Worm (Caenorhabditis elegans) whole organism, L4 larva: Measurements from ENCODE around the gene fbxa-54.

Source experiments
- F49E8.2 ChIP-seq: sonication (generic microtip); optimal IDR thresholded peaks from 2 replicates; lab custom pipeline; 2016; ENCODE audit warnings: missing compliant biosample characterization, mild to moderate bottlenecking, missing genetic modification characterization, borderline replicate concordance
- T20F7.1 ChIP-seq: fragments of 200-800 bp; sonication (Bioruptor generic); optimal IDR thresholded peaks from 2 replicates; lab custom pipeline; 2018; ENCODE audit warnings: mild to moderate bottlenecking, missing genetic modification characterization, missing compliant biosample characterization
- Y5F2A.4 ChIP-seq: fragments of 200-800 bp; sonication (Bioruptor generic); optimal IDR thresholded peaks from 2 replicates; lab custom pipeline; 2018; ENCODE audit warnings: mild to moderate bottlenecking, missing genetic modification characterization, missing compliant biosample characterization
- Y75B8A.6 ChIP-seq: fragments of 200-800 bp; sonication (Bioruptor generic); IDR thresholded peaks from 2 replicates; pipeline ENCODE4 v1.3.6; 2022; ENCODE audit warnings: missing genetic modification reagents, missing genetic modification characterization, missing compliant biosample characterization
- aha-1 ChIP-seq: fragments of 150-350 bp; peaks from one replicate; lab custom pipeline; 2014; ENCODE audit warnings: missing biosample characterization, missing genetic modification characterization
- aly-2 ChIP-seq: sonication (generic microtip); optimal IDR thresholded peaks from 2 replicates; lab custom pipeline; 2018; ENCODE audit warnings: missing biosample characterization, missing genetic modification characterization
- arid-1 ChIP-seq: fragments of 200-800 bp; sonication (Bioruptor generic); conservative IDR thresholded peaks from 2 replicates; pipeline ENCODE4 v1.3.6; 2022; ENCODE audit warnings: missing genetic modification reagents, missing genetic modification characterization, missing compliant biosample characterization
- ceh-28 ChIP-seq: fragments of 150-350 bp; optimal IDR thresholded peaks from 2 replicates; lab custom pipeline; 2014; ENCODE audit warnings: missing biosample characterization, missing genetic modification reagents, missing genetic modification characterization
- ceh-44 ChIP-seq: fragments of 200-800 bp; sonication (Bioruptor generic); IDR thresholded peaks from 2 replicates; pipeline ENCODE4 v1.3.6; 2022; ENCODE audit warnings: missing genetic modification reagents, missing genetic modification characterization, missing compliant biosample characterization
- ceh-82 ChIP-seq: sonication (generic microtip); optimal IDR thresholded peaks from 2 replicates; lab custom pipeline; 2017; ENCODE audit warnings: missing biosample characterization, missing genetic modification characterization
- ces-1 ChIP-seq: fragments of 150-350 bp; sonication (generic microtip); optimal IDR thresholded peaks from 4 replicates; lab custom pipeline; 2014; ENCODE audit warnings: missing biosample characterization, missing genetic modification reagents, missing genetic modification characterization
- ctbp-1 ChIP-seq: fragments of 200-800 bp; sonication (Bioruptor generic); IDR thresholded peaks from 2 replicates; pipeline ENCODE4 v1.3.6; 2022; ENCODE audit warnings: missing genetic modification reagents, missing genetic modification characterization, missing compliant biosample characterization
- daf-16 ChIP-seq, 3 experiments: sonication (generic microtip); optimal IDR thresholded peaks; 2 replicates each; lab custom pipeline; 2016 to 2017; ENCODE audit warnings: missing genetic modification characterization in 3 of 3, missing genetic modification reagents in 3 of 3, mild to moderate bottlenecking in 2 of 3, missing compliant biosample characterization in 2 of 3, missing biosample characterization in 1 of 3, moderate library complexity in 1 of 3
- daf-19 ChIP-seq: fragments of 200-800 bp; sonication (Bioruptor generic); conservative IDR thresholded peaks from 2 replicates; pipeline ENCODE4 v1.3.6; 2022; ENCODE audit warnings: missing genetic modification characterization, missing compliant biosample characterization
- dmd-9 ChIP-seq: fragments of 200-800 bp; sonication (Bioruptor generic); IDR thresholded peaks from 2 replicates; pipeline ENCODE4 v1.3.6; 2022; ENCODE audit warnings: missing genetic modification reagents, missing genetic modification characterization, missing compliant biosample characterization
- egl-43 ChIP-seq: fragments of 200-800 bp; sonication (Bioruptor generic); IDR thresholded peaks from 2 replicates; pipeline ENCODE4 v1.3.6; 2022; ENCODE audit warnings: missing genetic modification reagents, missing genetic modification characterization, missing compliant biosample characterization
- fkh-10 ChIP-seq: fragments of 150-350 bp; optimal IDR thresholded peaks from 2 replicates; lab custom pipeline; 2014; ENCODE audit warnings: missing biosample characterization, missing genetic modification reagents, missing genetic modification characterization
- gei-8 ChIP-seq: fragments of 200-800 bp; sonication (Bioruptor generic); optimal IDR thresholded peaks from 2 replicates; lab custom pipeline; 2018; ENCODE audit warnings: mild to moderate bottlenecking, missing genetic modification characterization, missing compliant biosample characterization
- hmg-1.1 ChIP-seq: fragments of 200-800 bp; sonication (Bioruptor generic); IDR thresholded peaks from 2 replicates; pipeline ENCODE4 v1.3.6; 2022; ENCODE audit warnings: missing genetic modification reagents, missing genetic modification characterization, missing compliant biosample characterization
- lin-1 ChIP-seq: fragments of 200-800 bp; sonication (Bioruptor generic); IDR thresholded peaks from 2 replicates; pipeline ENCODE4 v1.3.6; 2022; ENCODE audit warnings: missing genetic modification reagents, missing genetic modification characterization, missing compliant biosample characterization
- lin-13 ChIP-seq: fragments of 150-350 bp; optimal IDR thresholded peaks from 2 replicates; lab custom pipeline; 2014; ENCODE audit warnings: missing biosample characterization, missing genetic modification reagents, missing genetic modification characterization
- lin-38 ChIP-seq: fragments of 200-800 bp; sonication (Bioruptor generic); IDR thresholded peaks from 2 replicates; pipeline ENCODE4 v1.3.6; 2022; ENCODE audit warnings: missing genetic modification reagents, missing genetic modification characterization, missing compliant biosample characterization
- lin-39 ChIP-seq: fragments of 150-350 bp; optimal IDR thresholded peaks from 2 replicates; lab custom pipeline; 2014; ENCODE audit warnings: missing biosample characterization, missing genetic modification reagents, missing genetic modification characterization
- lsy-2 ChIP-seq, 2 experiments: fragments of 150-350 bp in 1 of 2; sonication (generic microtip) in 1 of 2; optimal IDR thresholded peaks; 2 replicates each; lab custom pipeline; 2014 to 2017; ENCODE audit warnings: missing biosample characterization in 2 of 2, missing genetic modification characterization in 2 of 2
- mep-1 ChIP-seq: fragments of 150-350 bp; sonication (generic microtip); optimal IDR thresholded peaks from 3 replicates; lab custom pipeline; 2014; ENCODE audit warnings: missing biosample characterization, missing genetic modification characterization
- mxl-2 ChIP-seq: fragments of 200-800 bp; sonication (Bioruptor generic); conservative IDR thresholded peaks from 2 replicates; pipeline ENCODE4 v1.3.6; 2022; ENCODE audit warnings: missing genetic modification reagents, missing genetic modification characterization, missing compliant biosample characterization
- nhr-10 ChIP-seq: fragments of 150-350 bp; optimal IDR thresholded peaks from 2 replicates; lab custom pipeline; 2014; ENCODE audit warnings: missing biosample characterization, missing genetic modification characterization
- nhr-11 ChIP-seq: fragments of 150-350 bp; optimal IDR thresholded peaks from 2 replicates; lab custom pipeline; 2014; ENCODE audit warnings: missing biosample characterization, missing genetic modification characterization
- rbr-2 ChIP-seq: sonication (generic microtip); optimal IDR thresholded peaks from 2 replicates; lab custom pipeline; 2016; ENCODE audit warnings: missing genotype, missing genetic modification characterization, missing compliant biosample characterization
- tag-97 ChIP-seq: fragments of 200-800 bp; sonication (Bioruptor generic); IDR thresholded peaks from 2 replicates; pipeline ENCODE4 v1.3.6; 2022; ENCODE audit warnings: missing genetic modification characterization, missing compliant biosample characterization
- tra-1 ChIP-seq: fragments of 200-800 bp; sonication (Bioruptor generic); IDR thresholded peaks from 2 replicates; pipeline ENCODE4 v1.3.6; 2022; ENCODE audit warnings: missing genetic modification reagents, missing genetic modification characterization, missing compliant biosample characterization
- unc-62 ChIP-seq, 3 experiments: fragments of 150-350 bp in 1 of 3; sonication (generic microtip); optimal IDR thresholded peaks in 2 of 3; peaks in 1 of 3; 1 replicate in 1 of 3; 2 replicates in 2 of 3; lab custom pipeline; 2014 to 2017; ENCODE audit warnings: missing biosample characterization in 3 of 3, missing genetic modification characterization in 3 of 3, missing genetic modification reagents in 3 of 3, missing genotype in 1 of 3
- zfp-3 ChIP-seq: fragments of 200-800 bp; sonication (Bioruptor generic); conservative IDR thresholded peaks from 2 replicates; pipeline ENCODE4 v1.3.6; 2022; ENCODE audit warnings: missing genetic modification reagents, missing genetic modification characterization, missing compliant biosample characterization

The fbxa-54 gene

DNA sequence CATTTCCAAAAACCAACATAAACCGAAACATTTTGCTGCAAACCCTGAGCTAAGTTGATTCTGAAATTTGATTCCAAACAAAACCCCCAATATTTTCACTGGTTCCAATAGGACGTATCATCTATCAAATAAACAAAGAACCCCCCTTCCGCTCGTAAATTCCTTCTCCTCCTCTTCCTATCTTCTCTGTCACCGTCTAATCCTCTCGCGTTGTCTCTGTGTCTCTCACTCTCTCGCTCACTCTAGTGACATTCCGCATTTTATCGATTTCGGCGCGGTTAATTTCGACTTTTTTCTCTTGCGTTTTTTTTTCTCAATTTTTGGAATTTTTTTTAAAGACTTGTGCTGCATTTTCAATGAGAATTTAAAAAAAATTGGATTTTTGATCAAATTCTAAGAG is 25.8 kb downstream of the fbxa-54 start (continued):
- no peak for TF ChIP-seq lin-39
- no peak for TF ChIP-seq Y5F2A.4 (GFP tag; lab: Kevin White, UChicago)
- no peak for TF ChIP-seq daf-19
- TF ChIP-seq unc-62 (GFP tag; optimal IDR thresholded peaks at IDR 0.05 in 1 of 2; lab: Kevin White, UChicago) = peak in 1 of 2 experiments; percentile 33
- no peak for TF ChIP-seq unc-62 (tag; optimal IDR thresholded peaks at IDR 0.05; lab: Kevin White, UChicago)
- no peak for TF ChIP-seq lin-38
- TF ChIP-seq nhr-11 (tag; lab: Kevin White, UChicago) = no peak
- TF ChIP-seq lsy-2 (tag; optimal IDR thresholded peaks at IDR 0.05; lab: Kevin White, UChicago) = no peak
- no peak for TF ChIP-seq tag-97 (GFP tag; lab: Robert Waterston, UW)

DNA sequence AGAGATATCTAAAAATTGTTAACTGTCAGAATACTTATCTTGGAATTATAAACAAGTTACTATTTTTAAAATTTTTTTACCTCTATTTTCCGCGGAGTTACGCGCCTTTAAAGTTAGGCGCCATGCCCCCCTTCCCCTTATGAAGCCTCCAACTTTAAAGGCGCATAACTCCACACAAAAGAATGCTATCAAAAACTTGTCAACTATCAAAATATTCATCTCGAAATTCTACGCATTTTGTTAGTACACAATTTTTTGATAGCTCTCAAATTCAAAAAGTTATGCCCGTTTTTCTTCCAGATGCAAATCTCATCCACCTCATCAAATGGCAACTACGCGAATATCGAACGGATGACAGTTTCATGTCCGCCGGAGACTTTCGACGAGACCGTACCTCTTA is 26.8 kb downstream of the fbxa-54 start, which contains the start of gene tbc-10:
Gene tbc-10, plus strand, starts transcription at position 301 of the 400 bp plus-strand sequence.
- TF ChIP-seq lin-13 (GFP tag; lab: Kevin White, UChicago) = no peak
- no peak for TF ChIP-seq ctbp-1 (GFP tag; lab: Robert Waterston, UW)
- no peak for TF ChIP-seq dmd-9 (GFP tag; lab: Robert Waterston, UW)
- TF ChIP-seq hmg-1.1 (GFP tag; lab: Robert Waterston, UW) = no peak
- no peak for TF ChIP-seq tra-1
- TF ChIP-seq rbr-2 (tag; lab: Kevin White, UChicago) = no peak
- TF ChIP-seq ceh-44 (GFP tag; lab: Robert Waterston, UW) = no peak
- TF ChIP-seq gei-8 = no peak
- no peak for TF ChIP-seq aha-1 (tag; lab: Kevin White, UChicago)
- no peak for TF ChIP-seq lin-1 (GFP tag; lab: Robert Waterston, UW)
- TF ChIP-seq mep-1 (tag; lab: Kevin White, UChicago) = no peak
- TF ChIP-seq T20F7.1 (GFP tag; lab: Kevin White, UChicago) = no peak
- TF ChIP-seq egl-43 = no peak
- no peak for TF ChIP-seq lin-38
- no peak for TF ChIP-seq mxl-2
- TF ChIP-seq Y75B8A.6 (GFP tag; lab: Robert Waterston, UW) = no peak
- no peak for TF ChIP-seq arid-1 (GFP tag; lab: Robert Waterston, UW)
- no peak for TF ChIP-seq daf-19

DNA sequence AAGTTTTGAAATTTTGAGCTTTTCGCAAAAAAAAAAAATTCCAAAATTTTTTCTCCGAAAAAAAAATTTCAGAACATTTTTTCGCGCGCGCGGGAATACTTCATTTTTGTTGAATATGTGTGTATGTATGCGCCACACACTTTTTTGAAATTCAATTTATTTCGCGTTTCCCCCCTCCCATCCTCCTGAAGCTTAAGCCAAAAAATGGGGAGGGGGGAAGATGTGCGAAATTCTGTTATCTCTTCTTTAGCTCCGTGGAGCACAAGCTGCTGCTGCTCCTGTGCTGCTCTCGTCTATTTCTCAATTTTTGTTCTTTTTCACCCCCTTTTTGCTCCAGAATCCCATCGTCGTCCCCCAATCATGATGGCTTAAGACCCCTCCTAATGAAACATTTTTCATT is 33.4 kb downstream of the fbxa-54 start:
- TF ChIP-seq fkh-10 (GFP tag; lab: Kevin White, UChicago) (peak; percentile 42), ctbp-1 (GFP tag; lab: Robert Waterston, UW) (peak; percentile 32; the same call in 1 of the 2 replicates), zfp-3 (GFP tag; lab: Robert Waterston, UW) (no peak), ces-1 (peak; percentile 68)

ce11 chrIII:991581-991980 is 35.4 kb downstream of the fbxa-54 start, which contains the start of gene trp-2:
Gene trp-2, plus strand, starts transcription at chrIII:991881.
- TF ChIP-seq F49E8.2 (tag; lab: Kevin White, UChicago) (no peak), nhr-10 (no peak), ceh-82 (tag; lab: Kevin White, UChicago) (no peak), aly-2 (tag; lab: Kevin White, UChicago) (no peak)
- TF ChIP-seq, all 104 proteins: peak for 0

ce11 chrIII:996564-996963 is 40.4 kb downstream of the fbxa-54 start:
- TF ChIP-seq unc-62 (GFP tag; optimal IDR thresholded peaks at IDR 0.05 in 1 of 2; lab: Kevin White, UChicago) (peak in 1 of 2 experiments; percentile 35), unc-62 (tag; optimal IDR thresholded peaks at IDR 0.05; lab: Kevin White, UChicago) (no peak), ceh-28 (peak; percentile 79), daf-16 (GFP tag; optimal IDR thresholded peaks at IDR 0.05; lab: Kevin White, UChicago) (no peak), daf-16 (tag; optimal IDR thresholded peaks at IDR 0.05; lab: Kevin White, UChicago) (no peak)
